Worm (Caenorhabditis elegans): Measurements from ENCODE around the gene C38H2.3.

ce11 chrIII:10373845-10374244 lies 12.5 kb downstream of the C38H2.3 start:
- TF ChIP-seq dao-5 (tag; optimal IDR thresholded peaks at IDR 0.05), result no peak
- no peak for TF ChIP-seq W03F9.2 (tag; optimal IDR thresholded peaks at IDR 0.05)

All from whole organism, L4/young adult.